Fruit fly (Drosophila melanogaster) whole organism, pupa: ENCODE data around the gene CG14736.
A peak's percentile ranks its signal among the peaks of the same experiment; 100 is the strongest.

Experiments used
- CG10348 ChIP-seq: fragments of 200-800 bp; sonication (Bioruptor generic); IDR thresholded peaks from 2 replicates; pipeline ENCODE4 v1.3.6; 2022; ENCODE audit warnings: missing biosample characterization, missing genetic modification characterization
- CG12605 ChIP-seq: fragments of 200-800 bp; sonication (Bioruptor generic); IDR thresholded peaks from 2 replicates; pipeline ENCODE4 v1.3.6; 2022; ENCODE audit warnings: missing biosample characterization, missing genetic modification characterization
- CG13204 ChIP-seq: fragments of 200-800 bp; sonication (Bioruptor generic); optimal IDR thresholded peaks from 2 replicates; lab custom pipeline; 2018; ENCODE audit warnings: missing biosample characterization, mild to moderate bottlenecking, missing genetic modification characterization, moderate library complexity
- CG14655 ChIP-seq: fragments of 200-800 bp; sonication (Bioruptor generic); optimal IDR thresholded peaks from 3 replicates; lab custom pipeline; 2017; ENCODE audit warnings: mild to moderate bottlenecking, missing biosample characterization, missing genetic modification reagents, missing genetic modification characterization
- CG15710 ChIP-seq: fragments of 200-800 bp; sonication (Bioruptor generic); optimal IDR thresholded peaks from 2 replicates; lab custom pipeline; 2018; ENCODE audit warnings: missing biosample characterization, mild to moderate bottlenecking, missing genetic modification characterization, moderate library complexity
- CG17806 ChIP-seq: fragments of 200-800 bp; sonication (Bioruptor generic); optimal IDR thresholded peaks from 2 replicates; lab custom pipeline; 2018; ENCODE audit warnings: missing biosample characterization, mild to moderate bottlenecking, missing genetic modification characterization, moderate library complexity
- CG32121 ChIP-seq: fragments of 200-800 bp; sonication (Bioruptor generic); IDR thresholded peaks from 2 replicates; pipeline ENCODE4 v1.3.6; 2022; ENCODE audit warnings: missing biosample characterization, missing genetic modification characterization
- CG34367 ChIP-seq: fragments of 200-800 bp; sonication (Bioruptor generic); optimal IDR thresholded peaks from 2 replicates; lab custom pipeline; 2018; ENCODE audit warnings: missing biosample characterization, mild to moderate bottlenecking, missing genetic modification characterization
- CG4496 ChIP-seq: fragments of 200-800 bp; sonication (Bioruptor generic); IDR thresholded peaks from 3 replicates; pipeline ENCODE4 v1.3.6; 2022; ENCODE audit warnings: missing biosample characterization, missing genetic modification characterization
- CG8159 ChIP-seq: fragments of 200-800 bp; sonication (Bioruptor generic); optimal IDR thresholded peaks from 3 replicates; lab custom pipeline; 2018; ENCODE audit warnings: missing biosample characterization, mild to moderate bottlenecking, missing genetic modification characterization, moderate library complexity
- CG8301 ChIP-seq: fragments of 200-800 bp; sonication (Bioruptor generic); optimal IDR thresholded peaks from 2 replicates; lab custom pipeline; 2018; ENCODE audit warnings: missing biosample characterization, mild to moderate bottlenecking, missing genetic modification characterization
- CG9948 ChIP-seq: fragments of 200-800 bp; sonication (Bioruptor generic); optimal IDR thresholded peaks from 2 replicates; lab custom pipeline; 2018; ENCODE audit warnings: missing biosample characterization, mild to moderate bottlenecking, missing genetic modification characterization, moderate library complexity
- D1 ChIP-seq: fragments of 200-800 bp; sonication (Bioruptor generic); optimal IDR thresholded peaks from 2 replicates; lab custom pipeline; 2018; ENCODE audit warnings: missing biosample characterization, mild to moderate bottlenecking, missing genetic modification characterization, moderate library complexity
- EcR ChIP-seq: fragments of 200-800 bp; sonication (Bioruptor generic); optimal IDR thresholded peaks from 3 replicates; lab custom pipeline; 2019; ENCODE audit warnings: missing biosample characterization, missing genetic modification characterization, mild to moderate bottlenecking, moderate library complexity, missing genetic modification reagents
- Ets98B ChIP-seq: fragments of 200-800 bp; sonication (Bioruptor generic); IDR thresholded peaks from 2 replicates; pipeline ENCODE4 v1.3.6; 2022; ENCODE audit warnings: missing biosample characterization, missing genetic modification characterization
- Pif1A ChIP-seq: fragments of 200-800 bp; sonication (Bioruptor generic); optimal IDR thresholded peaks from 3 replicates; lab custom pipeline; 2016; ENCODE audit warnings: missing biosample characterization, missing genetic modification characterization
- Pif1B ChIP-seq: fragments of 200-800 bp; sonication (Bioruptor generic); optimal IDR thresholded peaks from 3 replicates; lab custom pipeline; 2016; ENCODE audit warnings: missing biosample characterization, missing genetic modification characterization
- Snoo ChIP-seq: fragments of 200-800 bp; sonication (Bioruptor generic); optimal IDR thresholded peaks from 3 replicates; lab custom pipeline; 2017; ENCODE audit warnings: missing biosample characterization, mild to moderate bottlenecking, missing genetic modification characterization, inconsistent platforms
- fd96Ca ChIP-seq: fragments of 200-800 bp; sonication (Bioruptor generic); IDR thresholded peaks from 3 replicates; pipeline ENCODE4 v1.3.6; 2022; ENCODE audit warnings: missing biosample characterization, missing genetic modification characterization
- gl ChIP-seq: fragments of 200-800 bp; sonication (Bioruptor generic); optimal IDR thresholded peaks from 2 replicates; lab custom pipeline; 2018; ENCODE audit warnings: missing biosample characterization, mild to moderate bottlenecking, missing genetic modification characterization
- rn ChIP-seq: fragments of 200-800 bp; sonication (Bioruptor generic); IDR thresholded peaks from 2 replicates; pipeline ENCODE4 v1.3.6; 2022; ENCODE audit warnings: missing biosample characterization, missing genetic modification characterization

Gene CG14736

dm6 chr3R:12032842-12033241 is 7.5 kb upstream of the CG14736 start, which contains the start of gene ssp5:
TSS of gene ssp5 (plus strand) at chr3R:12033142.
- no peak for TF ChIP-seq CG15710
- no peak for TF ChIP-seq CG10348 (GFP tag; lab: Robert Waterston, UW)
- TF ChIP-seq CG4496 (GFP tag; lab: Robert Waterston, UW) = no peak
- no peak for TF ChIP-seq fd96Ca
- no peak for TF ChIP-seq EcR
- TF ChIP-seq CG17806 (tag; lab: Kevin White, UChicago) = no peak
- no peak for TF ChIP-seq CG12605 (GFP tag; lab: Robert Waterston, UW)

- no peak for TF ChIP-seq Ets98B (GFP tag; lab: Robert Waterston, UW)
- TF ChIP-seq CG4496 (GFP tag; lab: Robert Waterston, UW) = no peak
- no peak for TF ChIP-seq CG34367 (tag; lab: Kevin White, UChicago)
Measured at dm6 chr3R:12049113-12049512, 8.8 kb downstream of the CG14736 start, which contains the start of gene CG14739. TSS of gene CG14739 (minus strand) at chr3R:12049213.

DNA sequence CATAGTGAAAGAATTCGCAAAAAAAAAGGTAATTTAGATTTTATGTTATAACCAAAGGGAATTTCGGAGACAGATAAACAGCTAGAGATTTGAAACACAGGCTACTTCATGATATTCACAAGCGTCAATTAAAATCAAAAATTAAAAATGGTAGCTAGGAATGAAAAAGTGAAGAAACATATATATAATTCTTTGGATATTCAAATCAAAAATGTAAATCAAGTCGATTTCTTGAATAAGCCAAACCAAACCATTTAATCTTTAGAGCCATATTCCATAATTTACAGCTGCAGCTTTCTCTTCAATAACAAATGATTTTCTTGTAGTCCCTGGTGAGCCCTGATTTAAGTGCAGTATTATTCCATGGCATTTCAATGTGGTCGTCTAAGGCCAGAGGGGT is 22.5 kb downstream of the CG14736 start, which contains the start of gene CG14740:
TSS of gene CG14740 (minus strand) at position 101 of the 400 bp plus-strand sequence.
- TF ChIP-seq CG8159 (tag; lab: Kevin White, UChicago) (no peak), CG13204 (GFP tag; lab: Kevin White, UChicago) (no peak), CG32121 (GFP tag; lab: Robert Waterston, UW) (no peak), Snoo (tag; lab: Kevin White, UChicago) (no peak), Pif1A (GFP tag; lab: Kevin White, UChicago) (no peak), CG4496 (GFP tag; lab: Robert Waterston, UW) (no peak), CG12605 (GFP tag; lab: Robert Waterston, UW) (no peak), rn (no peak), CG15710 (no peak), CG10348 (GFP tag; lab: Robert Waterston, UW) (no peak), Pif1B (no peak), Ets98B (GFP tag; lab: Robert Waterston, UW) (no peak)

- TF ChIP-seq CG12605 (GFP tag; lab: Robert Waterston, UW) = peak; percentile 45; the same call in 1 of the 2 replicates
- no peak for TF ChIP-seq CG8301 (tag; lab: Kevin White, UChicago)
- TF ChIP-seq Pif1B = peak; percentile 41
- TF ChIP-seq CG4496 (GFP tag; lab: Robert Waterston, UW) = peak; percentile 79
- peak; percentile 70 for TF ChIP-seq CG14655
- TF ChIP-seq Ets98B (GFP tag; lab: Robert Waterston, UW) = peak; percentile 69; the same call in 1 of the 2 replicates
- TF ChIP-seq D1 (tag; lab: Kevin White, UChicago) = no peak
- TF ChIP-seq CG34367 (tag; lab: Kevin White, UChicago) = peak; percentile 58
- TF ChIP-seq CG9948 (tag; lab: Kevin White, UChicago) = peak; percentile 76
- TF ChIP-seq CG15710 = peak; percentile 85
- TF ChIP-seq CG13204 (GFP tag; lab: Kevin White, UChicago) = no peak
- TF ChIP-seq CG17806 (tag; lab: Kevin White, UChicago) = no peak
- TF ChIP-seq EcR = no peak
- TF ChIP-seq rn = 0 out of 2 replicates have a peak, but pooled peaks have one; percentile 11
- no peak for TF ChIP-seq CG10348 (GFP tag; lab: Robert Waterston, UW)
- no peak for TF ChIP-seq gl (tag; lab: Kevin White, UChicago)
- peak; percentile 87 for TF ChIP-seq CG8159 (tag; lab: Kevin White, UChicago)
- peak; percentile 44 for TF ChIP-seq Pif1A (GFP tag; lab: Kevin White, UChicago)
- no peak for TF ChIP-seq Snoo (tag; lab: Kevin White, UChicago)
- TF ChIP-seq fd96Ca = peak; percentile 61; the same call in 2 of the 3 replicates
- peak; percentile 74 for TF ChIP-seq CG32121 (GFP tag; lab: Robert Waterston, UW)
Measured at dm6 chr3R:12078961-12079360, 38.6 kb downstream of the CG14736 start.

DNA sequence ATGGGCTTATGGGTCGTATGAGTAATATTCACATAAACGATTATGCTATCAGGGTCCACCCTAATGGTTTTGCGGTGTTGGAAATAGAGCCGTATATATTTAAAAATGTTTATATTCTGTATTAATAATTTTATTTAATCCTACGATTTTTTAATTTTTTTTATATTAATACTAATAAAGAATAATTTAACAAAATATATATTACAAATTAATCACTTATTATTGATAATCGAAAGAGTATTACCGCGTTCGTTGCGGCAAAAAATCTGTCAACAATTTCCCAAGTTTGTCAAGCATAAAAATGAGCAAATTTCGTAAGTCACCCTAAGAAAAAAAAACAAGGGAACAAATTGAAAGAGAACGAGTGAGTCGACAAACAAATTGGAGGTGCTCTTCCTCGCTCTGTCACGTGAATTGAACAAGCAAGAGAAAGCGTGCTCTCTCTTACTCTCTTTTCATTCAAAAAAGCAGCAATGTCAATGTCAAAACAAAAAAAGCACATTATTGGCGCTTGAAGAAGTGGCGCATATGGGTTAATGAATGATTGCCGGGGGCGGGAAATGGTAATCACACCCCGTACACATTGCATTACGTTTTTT is 40.1 kb downstream of the CG14736 start:
- TF ChIP-seq CG17806 (tag; lab: Kevin White, UChicago) (no peak), CG13204 (GFP tag; lab: Kevin White, UChicago) (no peak), CG9948 (tag; lab: Kevin White, UChicago) (no peak), rn (no peak), Pif1A (GFP tag; lab: Kevin White, UChicago) (no peak), CG15710 (no peak), gl (tag; lab: Kevin White, UChicago) (no peak), CG10348 (GFP tag; lab: Robert Waterston, UW) (no peak), CG8159 (tag; lab: Kevin White, UChicago) (peak; percentile 46)

dm6 chr3R:12083537-12083936 is 43.2 kb downstream of the CG14736 start:
- TF ChIP-seq gl (tag; lab: Kevin White, UChicago) (no peak), CG4496 (GFP tag; lab: Robert Waterston, UW) (0 out of 3 replicates have a peak, but pooled peaks have one; percentile 13), fd96Ca (no peak)
- TF ChIP-seq, all 21 proteins: peak for 1

DNA sequence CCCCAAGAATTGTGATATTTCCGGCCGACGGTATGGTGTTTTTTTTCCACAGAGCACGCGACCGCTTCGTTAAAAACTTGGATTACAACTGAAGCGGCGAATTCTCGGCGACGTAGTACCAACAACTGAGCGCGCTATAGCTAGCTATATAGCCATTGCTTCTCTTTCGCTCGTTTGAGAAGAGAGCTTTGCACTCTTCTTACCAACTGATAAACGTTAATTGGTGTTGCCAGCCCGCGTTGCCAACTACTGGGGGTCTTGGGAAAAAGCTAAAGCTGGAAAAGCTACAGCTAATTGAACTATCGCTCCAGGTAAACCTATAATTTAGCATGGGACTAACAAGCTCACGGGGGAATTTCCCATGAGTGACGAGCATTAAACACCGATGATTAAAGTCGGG is 50.2 kb downstream of the CG14736 start, which contains the start of gene ATP8B:
TSS of gene ATP8B (minus strand) at position 64 of the 400 bp plus-strand sequence.
- TF ChIP-seq CG8301 (tag; lab: Kevin White, UChicago) (no peak), rn (no peak), CG12605 (GFP tag; lab: Robert Waterston, UW) (no peak), CG9948 (tag; lab: Kevin White, UChicago) (no peak), CG8159 (tag; lab: Kevin White, UChicago) (no peak), fd96Ca (no peak), CG17806 (tag; lab: Kevin White, UChicago) (no peak), Ets98B (GFP tag; lab: Robert Waterston, UW) (no peak), D1 (tag; lab: Kevin White, UChicago) (no peak), CG14655 (no peak), CG4496 (GFP tag; lab: Robert Waterston, UW) (no peak), Pif1B (no peak), CG32121 (GFP tag; lab: Robert Waterston, UW) (no peak), gl (tag; lab: Kevin White, UChicago) (no peak), CG34367 (tag; lab: Kevin White, UChicago) (no peak), EcR (no peak), Snoo (tag; lab: Kevin White, UChicago) (no peak), CG10348 (GFP tag; lab: Robert Waterston, UW) (no peak), CG13204 (GFP tag; lab: Kevin White, UChicago) (no peak), Pif1A (GFP tag; lab: Kevin White, UChicago) (no peak)
